Worm (Caenorhabditis elegans): ENCODE data around the gene pen-2.

The pen-2 gene

DNA sequence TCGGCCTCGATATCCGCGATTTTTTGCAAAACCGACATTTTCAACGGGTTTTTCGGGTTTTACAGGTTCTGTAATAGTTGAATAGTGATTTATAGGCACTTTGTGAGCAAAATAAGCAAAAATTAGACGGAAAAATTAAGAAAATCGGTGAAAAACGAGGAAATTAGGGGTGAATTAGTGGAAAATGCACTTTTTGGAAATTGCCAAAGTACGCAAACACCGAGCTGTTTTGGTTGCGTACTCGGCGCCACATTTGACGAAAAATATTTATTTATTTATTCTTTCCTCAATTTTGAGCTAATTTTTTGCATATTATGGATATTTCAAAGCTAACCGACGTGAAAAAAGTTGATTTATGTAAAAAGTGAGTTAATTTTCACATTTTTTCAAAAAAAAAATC lies at the start of gene pen-2, which contains the start of gene T28D6.6:
Gene pen-2 (plus strand): TSS at position 282 of the 400 bp plus-strand sequence.
Gene T28D6.6 (minus strand): TSS at position 68 of the 400 bp plus-strand sequence.
- TF ChIP-seq D1046.2 (GFP tag; IDR thresholded peaks at IDR 0.05) (no peak), hmg-1.1 (GFP tag; IDR thresholded peaks at IDR 0.05) (0 out of 2 replicates have a peak, but pooled peaks have one; percentile 20), lsy-2 (tag; optimal IDR thresholded peaks at IDR 0.05) (peak in 1 of 2 experiments; percentile 60), dpl-1 (GFP tag; optimal IDR thresholded peaks at IDR 0.05) (peak; percentile 54), ces-1 (GFP tag; optimal IDR thresholded peaks at IDR 0.05) (no peak), daf-16 (GFP tag; optimal IDR thresholded peaks at IDR 0.05) (no peak), daf-16 (tag; optimal IDR thresholded peaks at IDR 0.05) (no peak), mep-1 (tag; optimal IDR thresholded peaks at IDR 0.05) (no peak), zip-2 (tag; optimal IDR thresholded peaks at IDR 0.05) (no peak), mes-2 (tag; optimal IDR thresholded peaks at IDR 0.05; ENCODE audit: poor library complexity, severe bottlenecking) (peak; percentile 44)

DNA sequence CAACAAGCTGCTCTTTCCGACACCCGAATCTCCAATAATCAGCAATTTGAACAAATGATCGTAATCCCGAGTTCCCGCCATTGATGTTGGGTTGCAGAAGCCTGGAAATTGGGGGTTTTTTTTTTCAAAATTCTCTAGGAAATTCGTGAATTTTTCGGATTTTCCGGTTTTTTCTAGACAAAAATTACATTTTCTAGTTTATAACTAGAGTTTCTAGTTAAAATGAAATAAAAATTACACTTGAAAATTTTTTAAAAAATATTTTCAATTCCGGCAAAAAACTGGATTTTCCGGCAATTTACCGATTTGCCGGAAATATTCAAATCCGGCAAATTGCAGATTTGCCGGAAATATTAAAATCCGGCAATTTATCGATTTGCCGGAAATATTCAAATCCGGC lies 31.7 kb upstream of the pen-2 start, which contains the start of gene rab-35:
Gene rab-35 (minus strand): TSS at position 101 of the 400 bp plus-strand sequence.
- TF ChIP-seq mep-1 (tag; optimal IDR thresholded peaks at IDR 0.05) (no peak), daf-16 (GFP tag; optimal IDR thresholded peaks at IDR 0.05) (no peak), daf-16 (tag; optimal IDR thresholded peaks at IDR 0.05) (no peak), rbr-2 (tag; optimal IDR thresholded peaks at IDR 0.05) (no peak), php-3 (GFP tag; IDR thresholded peaks at IDR 0.05) (no peak), gei-8 (GFP tag; optimal IDR thresholded peaks at IDR 0.05) (no peak), dmd-8 (GFP tag; IDR thresholded peaks at IDR 0.05) (no peak), D1046.2 (GFP tag; IDR thresholded peaks at IDR 0.05) (no peak), F37D6.2 (tag; optimal IDR thresholded peaks at IDR 0.05) (no peak), fkh-10 (GFP tag; optimal IDR thresholded peaks at IDR 0.05) (no peak), vab-7 (GFP tag; IDR thresholded peaks at IDR 0.05) (no peak), F44E2.7 (GFP tag; IDR thresholded peaks at IDR 0.05) (no peak), F10B5.3 (tag; optimal IDR thresholded peaks at IDR 0.05) (no peak)

DNA sequence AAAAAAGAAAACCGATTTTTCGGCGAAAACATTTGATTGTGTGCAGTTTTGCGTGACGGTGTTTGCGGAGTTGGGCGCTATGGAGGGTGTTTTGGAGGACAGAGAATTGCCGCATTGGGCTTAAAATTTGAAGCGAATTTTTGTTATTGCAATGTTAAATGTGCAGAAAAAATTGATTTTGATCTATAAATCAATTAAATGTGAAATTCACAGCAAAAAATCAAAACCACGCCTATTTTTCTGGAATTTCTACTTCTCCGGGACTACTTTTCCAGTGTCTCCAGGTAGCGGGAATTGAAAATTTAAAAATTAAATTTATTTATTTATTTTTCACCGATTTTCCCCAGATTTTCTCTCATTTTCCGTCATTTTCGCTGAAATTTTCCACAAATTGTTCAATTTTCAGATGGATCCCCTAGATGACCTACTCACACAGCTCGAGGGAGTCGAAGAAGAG lies 25.9 kb upstream of the pen-2 start, which contains the start of gene mcm-10:
Gene mcm-10 (plus strand): TSS at position 407 of the 457 bp plus-strand sequence.
- no peak for TF ChIP-seq Y105C5A.15 (GFP tag; IDR thresholded peaks at IDR 0.05)
- TF ChIP-seq rbr-2 (tag; optimal IDR thresholded peaks at IDR 0.05), result peak; percentile 73
- peak; percentile 86 for TF ChIP-seq mes-2 (tag; optimal IDR thresholded peaks at IDR 0.05; ENCODE audit: poor library complexity, severe bottlenecking)
- no peak for TF ChIP-seq nhr-48 (tag; optimal IDR thresholded peaks at IDR 0.05)
- peak in 1 of 2 experiments; percentile 65 for TF ChIP-seq lsy-2 (tag; optimal IDR thresholded peaks at IDR 0.05)
- no peak for TF ChIP-seq ama-1 (optimal IDR thresholded peaks at IDR 0.05)
- peak; percentile 71; the same call in 1 of the 2 replicates for TF ChIP-seq ceh-44 (GFP tag; IDR thresholded peaks at IDR 0.05)
- no peak for TF ChIP-seq nhr-111 (GFP tag; optimal IDR thresholded peaks at IDR 0.05)
- TF ChIP-seq unc-62 (GFP tag; optimal IDR thresholded peaks at IDR 0.05 in 1 of 2), result no peak
- TF ChIP-seq unc-62 (tag; optimal IDR thresholded peaks at IDR 0.05), result no peak
- no peak for TF ChIP-seq spr-3 (GFP tag; optimal IDR thresholded peaks at IDR 0.05)
- TF ChIP-seq snpc-4 (tag; optimal IDR thresholded peaks at IDR 0.05), result no peak
- no peak for TF ChIP-seq nhr-77 (tag; optimal IDR thresholded peaks at IDR 0.05)
- TF ChIP-seq lim-7 (GFP tag; IDR thresholded peaks at IDR 0.05), result no peak
- no peak for TF ChIP-seq nhr-42 (GFP tag; IDR thresholded peaks at IDR 0.05)
- no peak for TF ChIP-seq T20F7.1 (GFP tag; optimal IDR thresholded peaks at IDR 0.05)
- no peak for TF ChIP-seq ceh-62 (tag; optimal IDR thresholded peaks at IDR 0.05)
- TF ChIP-seq hif-1 (tag; optimal IDR thresholded peaks at IDR 0.05), result peak in 1 of 2 experiments; percentile 92
- peak; percentile 13 for TF ChIP-seq spr-1 (tag; optimal IDR thresholded peaks at IDR 0.05)
- TF ChIP-seq vab-7 (GFP tag; IDR thresholded peaks at IDR 0.05), result peak; percentile 68
- TF ChIP-seq ces-1 (GFP tag; optimal IDR thresholded peaks at IDR 0.05), result peak; percentile 1
- TF ChIP-seq ctbp-1 (GFP tag; IDR thresholded peaks at IDR 0.05), result peak; percentile 72
- TF ChIP-seq fos-1 (tag; optimal IDR thresholded peaks at IDR 0.05), result no peak
- no peak for TF ChIP-seq ceh-28 (tag; optimal IDR thresholded peaks at IDR 0.05)
- TF ChIP-seq pqm-1 (tag; optimal IDR thresholded peaks at IDR 0.05), result no peak
- peak; percentile 65 for TF ChIP-seq dve-1 (tag; optimal IDR thresholded peaks at IDR 0.05; ENCODE audit: insufficient read depth)
- TF ChIP-seq zip-11 (GFP tag; IDR thresholded peaks at IDR 0.05), result no peak
- peak; percentile 90 for TF ChIP-seq dpl-1 (GFP tag; optimal IDR thresholded peaks at IDR 0.05)
- peak; percentile 81 for TF ChIP-seq aha-1 (tag)
- 0 out of 2 replicates have a peak, but pooled peaks have one; percentile 50 for TF ChIP-seq ZK337.2 (GFP tag; IDR thresholded peaks at IDR 0.05)
- peak; percentile 44; the same call in 1 of the 2 replicates for TF ChIP-seq dmd-9 (GFP tag; IDR thresholded peaks at IDR 0.05)
- TF ChIP-seq unc-130 (GFP tag; optimal IDR thresholded peaks at IDR 0.05), result peak; percentile 78
- TF ChIP-seq php-3 (GFP tag; IDR thresholded peaks at IDR 0.05), result no peak
- TF ChIP-seq nhr-102 (tag; optimal IDR thresholded peaks at IDR 0.05), result peak; percentile 2
- TF ChIP-seq madf-5 (GFP tag; IDR thresholded peaks at IDR 0.05), result no peak

Measured in whole organism, L4 larva.